Fruit fly (Drosophila melanogaster) whole organism, adult: ENCODE results near the gene PH4alphaSG2.

ENCODE experiments used
- CG14711 ChIP-seq: fragments of 200-800 bp; sonication (Bioruptor generic); optimal IDR thresholded peaks from 2 replicates; lab custom pipeline; 2018; ENCODE audit warnings: missing biosample characterization, mild to moderate bottlenecking, missing genetic modification characterization, moderate library complexity
- CG1620 ChIP-seq: fragments of 200-800 bp; sonication (Bioruptor generic); optimal IDR thresholded peaks from 2 replicates; lab custom pipeline; 2016; ENCODE audit warnings: missing biosample characterization, missing genetic modification characterization
- CG33017 ChIP-seq: fragments of 200-800 bp; sonication (Bioruptor generic); optimal IDR thresholded peaks from 2 replicates; lab custom pipeline; 2018; ENCODE audit warnings: missing biosample characterization, mild to moderate bottlenecking, missing genetic modification characterization, moderate library complexity
- CG7045 ChIP-seq: fragments of 200-800 bp; sonication (Bioruptor generic); optimal IDR thresholded peaks from 2 replicates; lab custom pipeline; 2017; ENCODE audit warnings: missing biosample characterization, mild to moderate bottlenecking, missing genetic modification characterization
- CG7101 ChIP-seq: fragments of 200-800 bp; sonication (Bioruptor generic); optimal IDR thresholded peaks from 2 replicates; lab custom pipeline; 2018; ENCODE audit warnings: missing biosample characterization, mild to moderate bottlenecking, missing genetic modification characterization, moderate library complexity
- Mnt ChIP-seq: fragments of 200-800 bp; sonication (Bioruptor generic); optimal IDR thresholded peaks from 2 replicates; lab custom pipeline; 2016; ENCODE audit warnings: missing biosample characterization, mild to moderate bottlenecking, missing genetic modification characterization
- cic ChIP-seq: fragments of 200-800 bp; sonication (Bioruptor generic); optimal IDR thresholded peaks from 2 replicates; lab custom pipeline; 2017; ENCODE audit warnings: missing biosample characterization, mild to moderate bottlenecking, missing genetic modification characterization, moderate library complexity
- cnc ChIP-seq, 2 experiments: fragments of >200 bp; optimal IDR thresholded peaks; 2 replicates each; lab custom pipeline; 2017
- kay ChIP-seq: fragments of 200-800 bp; sonication (Bioruptor generic); peaks from one replicate; lab custom pipeline; 2016; ENCODE audit warnings: missing biosample characterization, missing genetic modification characterization, borderline replicate concordance
- toe ChIP-seq: fragments of 200-800 bp; sonication (Bioruptor generic); optimal IDR thresholded peaks from 2 replicates; lab custom pipeline; 2016; ENCODE audit warnings: missing biosample characterization, missing genetic modification characterization

DNA sequence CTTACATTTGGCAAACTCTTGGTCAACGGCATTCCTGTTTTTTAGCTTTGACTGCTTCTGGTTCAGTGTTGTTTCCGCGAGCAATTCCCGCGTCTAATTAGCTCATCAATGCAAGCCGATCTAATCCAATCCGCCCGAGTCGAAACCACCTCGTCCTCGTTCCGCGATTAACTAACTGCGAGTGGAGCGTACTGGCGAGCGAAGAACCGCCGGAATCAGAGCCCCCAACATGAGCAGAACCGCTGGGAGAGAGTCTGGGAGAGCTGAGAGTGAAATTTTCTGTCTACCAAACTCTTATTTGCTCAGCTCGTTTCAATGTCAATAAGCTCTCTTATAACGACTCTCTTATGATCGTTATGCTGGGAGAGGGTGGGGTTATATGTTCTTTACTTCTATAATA, 39.6 kb upstream of the PH4alphaSG2 start:
- TF ChIP-seq CG33017 (tag; lab: Kevin White, UChicago), result peak; percentile 4
- no peak for TF ChIP-seq cnc (optimal IDR thresholded peaks at IDR 0.05; lab: Kevin White, UChicago)
- TF ChIP-seq CG1620 (GFP tag; lab: Kevin White, UChicago), result peak; percentile 87
- peak; percentile 38 for TF ChIP-seq toe (GFP tag; lab: Kevin White, UChicago)
- TF ChIP-seq cic (GFP tag; lab: Kevin White, UChicago), result peak; percentile 72
- peak; percentile 93 for TF ChIP-seq Mnt (GFP tag; lab: Kevin White, UChicago)
- TF ChIP-seq CG14711, result no peak
- TF ChIP-seq CG7101 (tag; lab: Kevin White, UChicago), result peak; percentile 61
- TF ChIP-seq CG7045, result peak; percentile 47
- TF ChIP-seq kay (GFP tag; lab: Kevin White, UChicago), result peak; percentile 96
